Worm (Caenorhabditis elegans) whole organism, L4/young adult: Measurements from ENCODE around the gene gex-3.

Experiments used
- W03F9.2 ChIP-seq: fragments of 150-350 bp; optimal IDR thresholded peaks from 2 replicates; lab custom pipeline; 2014; ENCODE audit warnings: missing biosample characterization, missing genetic modification characterization
- dao-5 ChIP-seq: sonication (generic microtip); optimal IDR thresholded peaks from 2 replicates; lab custom pipeline; 2016; ENCODE audit warnings: missing genotype, missing genetic modification characterization, moderate library complexity, missing compliant biosample characterization

DNA sequence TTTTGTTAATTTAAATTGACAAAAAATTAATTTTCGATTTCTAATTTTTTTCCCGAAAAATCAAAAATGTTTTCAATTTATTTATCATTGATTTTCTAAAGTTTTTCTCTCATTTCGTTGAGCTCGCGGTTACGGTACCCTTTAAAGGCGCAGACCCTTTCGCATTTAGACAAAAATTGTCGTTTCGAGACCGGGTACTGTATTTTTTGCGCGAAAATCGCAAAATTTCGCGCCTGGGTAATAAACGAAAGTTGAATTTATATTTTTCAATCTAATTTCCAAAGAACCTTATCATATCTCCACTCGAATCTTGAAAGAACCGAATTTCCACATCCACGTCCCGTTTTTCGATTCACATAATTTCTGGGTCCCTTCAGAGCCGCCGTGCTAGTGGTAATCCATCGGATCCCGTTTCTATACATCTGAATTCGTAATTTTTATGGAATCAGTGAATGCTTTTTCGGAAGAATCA, 41.3 kb downstream of the gex-3 start, which contains the start of gene C25G4.3:
- TF ChIP-seq W03F9.2 (tag; lab: Kevin White, UChicago) (no peak), dao-5 (tag; lab: Kevin White, UChicago) (no peak)
